Worm (Caenorhabditis elegans) whole organism, mixed stage, embryonic: ENCODE results near the gene igeg-2.
"Not testable (repeated sequence)": the region's sequence is repeated elsewhere in the genome, so short reads cannot be mapped to it uniquely, and the experiment has no call there.

Experiments used
- M03D4.4 ChIP-seq: sonication (generic microtip); optimal IDR thresholded peaks from 2 replicates; lab custom pipeline; 2017; ENCODE audit warnings: mild to moderate bottlenecking, missing genetic modification characterization, missing compliant biosample characterization
- bed-3 ChIP-seq: fragments of 200-800 bp; sonication (Bioruptor generic); optimal IDR thresholded peaks from 3 replicates; lab custom pipeline; 2018; ENCODE audit warnings: mild to moderate bottlenecking, missing genetic modification characterization, moderate library complexity, missing compliant biosample characterization
- blmp-1 ChIP-seq: fragments of 150-350 bp; optimal IDR thresholded peaks from 2 replicates; lab custom pipeline; 2014; ENCODE audit warnings: missing biosample characterization, missing genetic modification characterization
- ceh-43 ChIP-seq: fragments of 200-800 bp; sonication (Bioruptor generic); optimal IDR thresholded peaks from 2 replicates; lab custom pipeline; 2018; ENCODE audit warnings: mild to moderate bottlenecking, missing genetic modification characterization, moderate library complexity, missing compliant biosample characterization
- ceh-83 ChIP-seq: fragments of 200-800 bp; sonication (Bioruptor generic); optimal IDR thresholded peaks from 2 replicates; lab custom pipeline; 2018; ENCODE audit warnings: mild to moderate bottlenecking, missing genetic modification characterization, missing compliant biosample characterization
- ces-1 ChIP-seq: fragments of 150-350 bp; optimal IDR thresholded peaks from 2 replicates; lab custom pipeline; 2014; ENCODE audit warnings: missing biosample characterization, missing genetic modification reagents, missing genetic modification characterization
- cnd-1 ChIP-seq: fragments of 200-800 bp; sonication (Bioruptor generic); optimal IDR thresholded peaks from 2 replicates; lab custom pipeline; 2018; ENCODE audit warnings: mild to moderate bottlenecking, missing genetic modification characterization, missing compliant biosample characterization
- elt-1 ChIP-seq: sonication (generic microtip); optimal IDR thresholded peaks from 2 replicates; lab custom pipeline; 2017; ENCODE audit warnings: missing genetic modification characterization, mild to moderate bottlenecking, missing compliant biosample characterization, antibody characterized with exemption, moderate library complexity, borderline replicate concordance; ENCODE audit not compliant: insufficient read depth
- elt-3 ChIP-seq: fragments of 150-350 bp; optimal IDR thresholded peaks from 2 replicates; lab custom pipeline; 2014; ENCODE audit warnings: missing biosample characterization, missing genetic modification characterization
- ham-2 ChIP-seq: fragments of 200-800 bp; sonication (Bioruptor generic); optimal IDR thresholded peaks from 2 replicates; lab custom pipeline; 2018; ENCODE audit warnings: mild to moderate bottlenecking, missing genetic modification characterization, missing compliant biosample characterization
- lin-13 ChIP-seq: fragments of 150-350 bp; optimal IDR thresholded peaks from 2 replicates; lab custom pipeline; 2014; ENCODE audit warnings: missing biosample characterization, missing genetic modification characterization
- lin-32 ChIP-seq: fragments of 200-800 bp; sonication (Bioruptor generic); optimal IDR thresholded peaks from 2 replicates; lab custom pipeline; 2018; ENCODE audit warnings: mild to moderate bottlenecking, missing genetic modification characterization, missing compliant biosample characterization
- mep-1 ChIP-seq: fragments of 150-350 bp; optimal IDR thresholded peaks from 2 replicates; lab custom pipeline; 2017; ENCODE audit warnings: missing biosample characterization, missing genetic modification reagents, missing genetic modification characterization, inconsistent platforms
- nhr-12 ChIP-seq: fragments of 150-350 bp; optimal IDR thresholded peaks from 2 replicates; lab custom pipeline; 2014; ENCODE audit warnings: missing biosample characterization, missing genetic modification characterization
- nhr-2 ChIP-seq: fragments of 150-350 bp; optimal IDR thresholded peaks from 2 replicates; lab custom pipeline; 2014; ENCODE audit warnings: missing biosample characterization, missing genetic modification characterization
- nhr-237 ChIP-seq: fragments of 150-350 bp; optimal IDR thresholded peaks from 2 replicates; lab custom pipeline; 2014; ENCODE audit warnings: missing biosample characterization, missing genetic modification characterization
- nhr-28 ChIP-seq: fragments of 150-350 bp; optimal IDR thresholded peaks from 2 replicates; lab custom pipeline; 2014; ENCODE audit warnings: missing biosample characterization, missing genetic modification characterization
- nhr-76 ChIP-seq: sonication (generic microtip); optimal IDR thresholded peaks from 2 replicates; lab custom pipeline; 2017; ENCODE audit warnings: missing biosample characterization, missing genetic modification characterization
- sem-2 ChIP-seq: fragments of 200-800 bp; sonication (Bioruptor generic); optimal IDR thresholded peaks from 2 replicates; lab custom pipeline; 2018; ENCODE audit warnings: mild to moderate bottlenecking, missing genetic modification characterization, missing compliant biosample characterization
- snpc-4 ChIP-seq: fragments of 150-350 bp; optimal IDR thresholded peaks from 2 replicates; lab custom pipeline; 2014; ENCODE audit warnings: missing biosample characterization, missing genetic modification characterization
- unc-120 ChIP-seq: sonication (generic microtip); optimal IDR thresholded peaks from 2 replicates; lab custom pipeline; 2017; ENCODE audit warnings: missing genetic modification characterization, missing compliant biosample characterization; ENCODE audit not compliant: poor library complexity, severe bottlenecking
- unc-39 ChIP-seq: fragments of 150-350 bp; optimal IDR thresholded peaks from 2 replicates; lab custom pipeline; 2014; ENCODE audit warnings: missing biosample characterization, missing genetic modification characterization
- unc-62 ChIP-seq: fragments of 150-350 bp; optimal IDR thresholded peaks from 2 replicates; lab custom pipeline; 2014; ENCODE audit warnings: missing biosample characterization, missing genetic modification reagents, missing genetic modification characterization
- zip-8 ChIP-seq: fragments of 150-350 bp; optimal IDR thresholded peaks from 2 replicates; lab custom pipeline; 2014; ENCODE audit warnings: missing biosample characterization, missing genetic modification characterization
- ztf-11 ChIP-seq: fragments of 150-350 bp; optimal IDR thresholded peaks from 2 replicates; lab custom pipeline; 2014; ENCODE audit warnings: missing biosample characterization, missing genetic modification characterization

igeg-2 gene

ce11 chrX:11456665-11457064 lies 10.2 kb upstream of the igeg-2 start:
- no peak for TF ChIP-seq blmp-1 (tag; lab: Kevin White, UChicago)
- no peak for TF ChIP-seq unc-62 (GFP tag; lab: Kevin White, UChicago)
- no peak for TF ChIP-seq M03D4.4 (tag; lab: Kevin White, UChicago)
- no peak for TF ChIP-seq nhr-12 (tag; lab: Kevin White, UChicago)

ce11 chrX:11454231-11454630 lies 7.8 kb upstream of the igeg-2 start, which contains the start of gene F48C5.2:
Gene F48C5.2 (minus strand): TSS chrX:11454331.
- TF ChIP-seq ceh-43, result no peak
- TF ChIP-seq nhr-28, result no peak
- TF ChIP-seq ces-1, result no peak
- TF ChIP-seq unc-120 (tag; lab: Kevin White, UChicago), result no peak
- no peak for TF ChIP-seq snpc-4 (tag; lab: Kevin White, UChicago)
- no peak for TF ChIP-seq lin-32 (GFP tag; lab: Kevin White, UChicago)
- no peak for TF ChIP-seq sem-2
- no peak for TF ChIP-seq elt-1 (tag; lab: Kevin White, UChicago)

ce11 chrX:11452316-11452715 lies 5.9 kb upstream of the igeg-2 start:
- no peak for TF ChIP-seq ceh-83 (GFP tag; lab: Kevin White, UChicago)
- TF ChIP-seq M03D4.4 (tag; lab: Kevin White, UChicago), result no peak
- no peak for TF ChIP-seq bed-3 (GFP tag; lab: Kevin White, UChicago)
- TF ChIP-seq lin-32 (GFP tag; lab: Kevin White, UChicago), result no peak
- no peak for TF ChIP-seq sem-2
- TF ChIP-seq zip-8 (tag; lab: Kevin White, UChicago), result no peak
- TF ChIP-seq elt-1 (tag; lab: Kevin White, UChicago), result no peak
- TF ChIP-seq nhr-2 (tag; lab: Kevin White, UChicago), result no peak
- TF ChIP-seq nhr-28, result no peak
- no peak for TF ChIP-seq nhr-76 (tag; lab: Kevin White, UChicago)
- TF ChIP-seq cnd-1 (tag; lab: Kevin White, UChicago), result no peak
- no peak for TF ChIP-seq mep-1
- TF ChIP-seq unc-39, result no peak
- no peak for TF ChIP-seq ham-2 (GFP tag; lab: Kevin White, UChicago)
- TF ChIP-seq blmp-1 (tag; lab: Kevin White, UChicago), result no peak
- TF ChIP-seq nhr-237 (tag; lab: Kevin White, UChicago), result no peak

ce11 chrX:11450261-11450660 lies 3.8 kb upstream of the igeg-2 start:
- TF ChIP-seq elt-1 (tag; lab: Kevin White, UChicago) (no peak), unc-62 (GFP tag; lab: Kevin White, UChicago) (peak; percentile 30)

- TF ChIP-seq mep-1, result no peak
- TF ChIP-seq elt-3 (tag; lab: Kevin White, UChicago), result no peak
- no peak for TF ChIP-seq ceh-43
- TF ChIP-seq unc-62 (GFP tag; lab: Kevin White, UChicago), result no peak
- TF ChIP-seq, all 35 proteins: peak for 0
These were observed 1.3 kb upstream of the igeg-2 start for ce11 chrX:11447695-11448094.

ce11 chrX:11439740-11440139 lies 6.7 kb downstream of the igeg-2 start, which contains the start of gene F46C3.7:
Gene F46C3.7 (plus strand): TSS chrX:11440040.
- TF ChIP-seq nhr-12 (tag; lab: Kevin White, UChicago); ceh-43; elt-1 (tag; lab: Kevin White, UChicago): not testable (repeated sequence)

- TF ChIP-seq M03D4.4 (tag; lab: Kevin White, UChicago), result no peak
- TF ChIP-seq nhr-76 (tag; lab: Kevin White, UChicago), result no peak
- no peak for TF ChIP-seq elt-1 (tag; lab: Kevin White, UChicago)
- TF ChIP-seq zip-8 (tag; lab: Kevin White, UChicago), result no peak
- no peak for TF ChIP-seq ztf-11 (tag; lab: Kevin White, UChicago)
- TF ChIP-seq lin-13, result no peak
- TF ChIP-seq, all 35 proteins: peak for 0
These were observed 8.7 kb downstream of the igeg-2 start for ce11 chrX:11437716-11438115.
